Fruit fly (Drosophila melanogaster): Measurements from ENCODE around the gene CG45263.

CG45263 gene

DNA sequence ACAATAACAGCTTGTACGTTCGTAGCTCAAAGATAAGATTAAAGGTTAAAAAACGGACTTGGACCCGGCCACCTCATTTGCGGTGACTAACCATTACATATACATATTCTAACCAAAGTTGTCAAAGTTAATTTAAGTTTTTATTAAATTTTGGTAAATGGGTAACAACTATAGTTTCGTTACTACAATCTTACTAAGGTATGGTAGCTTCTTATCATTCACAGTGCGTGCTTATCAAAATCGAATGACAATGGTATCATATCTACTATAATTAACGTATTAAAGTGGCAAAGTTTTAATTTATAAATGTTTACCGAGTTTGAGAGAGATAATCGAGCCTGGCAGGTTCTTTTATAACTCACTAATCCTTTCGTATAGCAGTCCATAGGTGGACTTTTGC, 41.7 kb upstream of the CG45263 start:
- TF ChIP-seq CG15710 (tag; optimal IDR thresholded peaks at IDR 0.05) (no peak), CG9948 (tag; optimal IDR thresholded peaks at IDR 0.05) (no peak), CG32121 (GFP tag; IDR thresholded peaks at IDR 0.05) (no peak), CG17806 (tag; optimal IDR thresholded peaks at IDR 0.05) (no peak), CG14655 (GFP tag; optimal IDR thresholded peaks at IDR 0.05) (no peak), rn (GFP tag; IDR thresholded peaks at IDR 0.05) (no peak), CG34367 (tag; optimal IDR thresholded peaks at IDR 0.05) (no peak), fd96Ca (GFP tag; IDR thresholded peaks at IDR 0.05) (no peak), CG10348 (GFP tag; IDR thresholded peaks at IDR 0.05) (no peak), CG13204 (GFP tag; optimal IDR thresholded peaks at IDR 0.05) (no peak), Ets98B (GFP tag; IDR thresholded peaks at IDR 0.05) (no peak)

dm6 chr3R:8518565-8519154, 41.2 kb upstream of the CG45263 start:
- TF ChIP-seq EcR (GFP tag; optimal IDR thresholded peaks at IDR 0.05): no peak
- TF ChIP-seq CG17806 (tag; optimal IDR thresholded peaks at IDR 0.05): no peak
- no peak for TF ChIP-seq Snoo (tag; optimal IDR thresholded peaks at IDR 0.05)
- TF ChIP-seq CG14655 (GFP tag; optimal IDR thresholded peaks at IDR 0.05): no peak
- TF ChIP-seq D1 (tag; optimal IDR thresholded peaks at IDR 0.05): no peak
- TF ChIP-seq Pif1A (GFP tag; optimal IDR thresholded peaks at IDR 0.05): no peak
- no peak for TF ChIP-seq CG32121 (GFP tag; IDR thresholded peaks at IDR 0.05)
- TF ChIP-seq Ets98B (GFP tag; IDR thresholded peaks at IDR 0.05): no peak
- no peak for TF ChIP-seq CG10348 (GFP tag; IDR thresholded peaks at IDR 0.05)
- TF ChIP-seq CG12605 (GFP tag; IDR thresholded peaks at IDR 0.05): no peak
- TF ChIP-seq CG4496 (GFP tag; IDR thresholded peaks at IDR 0.05): no peak
- no peak for TF ChIP-seq rn (GFP tag; IDR thresholded peaks at IDR 0.05)
- no peak for TF ChIP-seq CG8301 (tag; optimal IDR thresholded peaks at IDR 0.05)
- no peak for TF ChIP-seq fd96Ca (GFP tag; IDR thresholded peaks at IDR 0.05)
- TF ChIP-seq Pif1B (GFP tag; optimal IDR thresholded peaks at IDR 0.05): no peak

DNA sequence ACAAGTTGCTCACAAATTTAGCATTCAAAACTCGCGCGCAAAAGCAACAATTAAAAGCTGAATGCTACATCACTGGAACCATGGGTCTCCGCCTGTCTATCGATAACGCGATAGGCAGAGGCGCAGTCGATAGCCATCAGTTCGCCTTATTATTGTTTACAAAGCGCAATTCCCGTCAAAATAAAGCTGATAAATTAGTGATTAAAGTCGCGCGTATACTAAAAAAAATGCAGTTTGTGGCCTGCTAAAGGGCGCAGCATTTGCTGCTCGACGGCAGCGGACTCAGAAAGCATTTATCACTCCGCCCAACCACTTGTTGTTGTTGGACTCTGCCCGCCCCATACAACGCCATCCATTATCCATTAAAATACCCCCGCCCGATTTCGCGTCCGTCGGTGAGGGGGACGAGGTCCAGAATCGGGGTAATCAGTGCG, 40.4 kb upstream of the CG45263 start, which contains the start of gene CG11737:
Gene CG11737 (plus strand): TSS at position 117 of the 434 bp plus-strand sequence.
- no peak for TF ChIP-seq CG8301 (tag; optimal IDR thresholded peaks at IDR 0.05)
- peak; percentile 27 for TF ChIP-seq CG8159 (tag; optimal IDR thresholded peaks at IDR 0.05)
- no peak for TF ChIP-seq Pif1B (GFP tag; optimal IDR thresholded peaks at IDR 0.05)
- no peak for TF ChIP-seq CG15710 (tag; optimal IDR thresholded peaks at IDR 0.05)
- no peak for TF ChIP-seq Ets98B (GFP tag; IDR thresholded peaks at IDR 0.05)
- TF ChIP-seq Pif1A (GFP tag; optimal IDR thresholded peaks at IDR 0.05): no peak
- peak; percentile 12 for TF ChIP-seq CG34367 (tag; optimal IDR thresholded peaks at IDR 0.05)
- TF ChIP-seq rn (GFP tag; IDR thresholded peaks at IDR 0.05): no peak
- peak; percentile 77 for TF ChIP-seq CG12605 (GFP tag; IDR thresholded peaks at IDR 0.05)
- TF ChIP-seq CG4496 (GFP tag; IDR thresholded peaks at IDR 0.05): peak; percentile 70; the same call in 1 of the 3 replicates
- TF ChIP-seq CG14655 (GFP tag; optimal IDR thresholded peaks at IDR 0.05): peak; percentile 32
- TF ChIP-seq CG10348 (GFP tag; IDR thresholded peaks at IDR 0.05): no peak
- TF ChIP-seq Snoo (tag; optimal IDR thresholded peaks at IDR 0.05): no peak
- peak; percentile 33; the same call in 1 of the 3 replicates for TF ChIP-seq fd96Ca (GFP tag; IDR thresholded peaks at IDR 0.05)
- no peak for TF ChIP-seq CG17806 (tag; optimal IDR thresholded peaks at IDR 0.05)
- peak; percentile 50 for TF ChIP-seq CG13204 (GFP tag; optimal IDR thresholded peaks at IDR 0.05)
- TF ChIP-seq D1 (tag; optimal IDR thresholded peaks at IDR 0.05): no peak
- peak; percentile 37 for TF ChIP-seq gl (tag; optimal IDR thresholded peaks at IDR 0.05)
- no peak for TF ChIP-seq EcR (GFP tag; optimal IDR thresholded peaks at IDR 0.05)
- no peak for TF ChIP-seq CG32121 (GFP tag; IDR thresholded peaks at IDR 0.05)
- TF ChIP-seq CG9948 (tag; optimal IDR thresholded peaks at IDR 0.05): no peak

DNA sequence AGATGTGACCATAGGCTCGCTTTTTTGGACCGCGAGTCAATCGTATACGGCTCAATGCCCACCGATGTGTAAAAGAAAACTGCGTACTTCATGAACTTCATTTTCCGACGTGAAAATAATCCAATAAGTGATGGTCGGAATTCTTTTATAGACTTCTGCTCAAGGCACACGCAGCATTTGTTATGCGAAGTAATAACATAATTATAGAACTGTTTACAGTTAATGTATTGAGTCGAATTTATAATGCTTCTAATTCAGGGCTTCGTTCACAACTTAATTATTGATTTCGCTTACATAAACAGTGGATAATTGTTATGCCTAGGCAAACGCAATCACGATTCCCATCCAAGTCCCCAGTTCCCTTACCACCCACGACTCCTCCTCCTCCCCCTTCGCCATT, 35.5 kb upstream of the CG45263 start, which contains the start of gene Or85c:
Gene Or85c (minus strand): TSS at position 101 of the 400 bp plus-strand sequence.
- no peak for TF ChIP-seq CG10348 (GFP tag; IDR thresholded peaks at IDR 0.05)
- no peak for TF ChIP-seq CG8301 (tag; optimal IDR thresholded peaks at IDR 0.05)
- TF ChIP-seq CG32121 (GFP tag; IDR thresholded peaks at IDR 0.05): no peak
- TF ChIP-seq CG14655 (GFP tag; optimal IDR thresholded peaks at IDR 0.05): no peak
- TF ChIP-seq CG12605 (GFP tag; IDR thresholded peaks at IDR 0.05): no peak
- no peak for TF ChIP-seq D1 (tag; optimal IDR thresholded peaks at IDR 0.05)
- TF ChIP-seq Ets98B (GFP tag; IDR thresholded peaks at IDR 0.05): no peak
- no peak for TF ChIP-seq Pif1A (GFP tag; optimal IDR thresholded peaks at IDR 0.05)
- no peak for TF ChIP-seq CG34367 (tag; optimal IDR thresholded peaks at IDR 0.05)
- no peak for TF ChIP-seq CG15710 (tag; optimal IDR thresholded peaks at IDR 0.05)
- no peak for TF ChIP-seq rn (GFP tag; IDR thresholded peaks at IDR 0.05)
- no peak for TF ChIP-seq CG17806 (tag; optimal IDR thresholded peaks at IDR 0.05)
- TF ChIP-seq CG13204 (GFP tag; optimal IDR thresholded peaks at IDR 0.05): no peak
- no peak for TF ChIP-seq EcR (GFP tag; optimal IDR thresholded peaks at IDR 0.05)
- TF ChIP-seq CG9948 (tag; optimal IDR thresholded peaks at IDR 0.05): no peak
- no peak for TF ChIP-seq CG4496 (GFP tag; IDR thresholded peaks at IDR 0.05)
- no peak for TF ChIP-seq Snoo (tag; optimal IDR thresholded peaks at IDR 0.05)
- no peak for TF ChIP-seq fd96Ca (GFP tag; IDR thresholded peaks at IDR 0.05)
- no peak for TF ChIP-seq CG8159 (tag; optimal IDR thresholded peaks at IDR 0.05)
- TF ChIP-seq Pif1B (GFP tag; optimal IDR thresholded peaks at IDR 0.05): no peak

DNA sequence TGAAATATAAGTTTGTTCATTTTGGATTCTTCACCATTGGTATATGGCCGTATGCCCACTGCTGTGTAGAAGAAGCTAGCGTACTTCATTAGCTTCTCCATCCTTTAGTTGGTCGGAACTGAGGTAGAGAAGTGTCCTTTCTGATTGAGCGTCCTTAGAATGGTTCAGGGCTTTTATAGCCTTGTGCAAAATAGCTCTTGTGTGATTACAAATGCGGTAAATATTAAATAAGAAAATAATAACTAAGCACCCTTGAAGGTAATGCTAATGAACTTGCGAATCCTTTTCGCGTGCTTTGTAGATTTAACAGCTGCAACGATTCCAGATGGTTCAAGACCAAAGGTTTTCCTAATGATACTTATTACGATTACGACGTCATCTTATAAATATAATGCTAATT, 33.8 kb upstream of the CG45263 start, which contains the start of gene Or85b:
Gene Or85b (minus strand): TSS at position 101 of the 400 bp plus-strand sequence.
- TF ChIP-seq gl (tag; optimal IDR thresholded peaks at IDR 0.05): no peak

DNA sequence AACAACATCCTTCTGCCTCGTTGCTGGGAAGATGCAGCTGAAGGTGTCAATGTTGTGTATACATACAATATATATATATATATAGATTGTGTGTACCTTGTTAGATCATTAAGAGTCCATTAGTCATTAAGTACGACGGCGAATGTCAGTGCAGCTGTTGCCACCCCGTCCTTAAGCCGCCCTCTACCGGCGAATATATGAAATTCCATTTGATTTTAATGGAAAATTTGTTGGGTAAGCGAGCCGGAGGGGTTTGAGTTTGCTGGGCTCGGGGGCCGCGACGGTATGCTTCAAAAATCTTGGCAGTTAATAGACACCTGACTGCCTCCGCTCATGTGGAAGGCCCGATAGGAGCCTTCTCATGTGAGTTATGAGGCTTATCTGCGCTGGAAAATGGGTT, 7.2 kb upstream of the CG45263 start:
- no peak for TF ChIP-seq EcR (GFP tag; optimal IDR thresholded peaks at IDR 0.05)
- TF ChIP-seq D1 (tag; optimal IDR thresholded peaks at IDR 0.05): no peak
- no peak for TF ChIP-seq CG8159 (tag; optimal IDR thresholded peaks at IDR 0.05)
- no peak for TF ChIP-seq CG34367 (tag; optimal IDR thresholded peaks at IDR 0.05)
- no peak for TF ChIP-seq CG12605 (GFP tag; IDR thresholded peaks at IDR 0.05)
- TF ChIP-seq CG10348 (GFP tag; IDR thresholded peaks at IDR 0.05): no peak
- TF ChIP-seq CG17806 (tag; optimal IDR thresholded peaks at IDR 0.05): no peak
- no peak for TF ChIP-seq CG13204 (GFP tag; optimal IDR thresholded peaks at IDR 0.05)
- TF ChIP-seq Pif1A (GFP tag; optimal IDR thresholded peaks at IDR 0.05): no peak
- TF ChIP-seq CG9948 (tag; optimal IDR thresholded peaks at IDR 0.05): no peak
- TF ChIP-seq Snoo (tag; optimal IDR thresholded peaks at IDR 0.05): no peak
- no peak for TF ChIP-seq CG14655 (GFP tag; optimal IDR thresholded peaks at IDR 0.05)
- no peak for TF ChIP-seq Ets98B (GFP tag; IDR thresholded peaks at IDR 0.05)
- no peak for TF ChIP-seq fd96Ca (GFP tag; IDR thresholded peaks at IDR 0.05)
- no peak for TF ChIP-seq Pif1B (GFP tag; optimal IDR thresholded peaks at IDR 0.05)
- no peak for TF ChIP-seq CG8301 (tag; optimal IDR thresholded peaks at IDR 0.05)
- no peak for TF ChIP-seq CG15710 (tag; optimal IDR thresholded peaks at IDR 0.05)
- TF ChIP-seq CG4496 (GFP tag; IDR thresholded peaks at IDR 0.05): no peak
- TF ChIP-seq CG32121 (GFP tag; IDR thresholded peaks at IDR 0.05): no peak
- TF ChIP-seq rn (GFP tag; IDR thresholded peaks at IDR 0.05): no peak
